Worm (Caenorhabditis elegans) whole organism, L4/young adult: Measurements from ENCODE around the gene vab-9.

Source experiments
- W03F9.2 ChIP-seq: fragments of 150-350 bp; optimal IDR thresholded peaks from 2 replicates; lab custom pipeline; 2014; ENCODE audit warnings: missing biosample characterization, missing genetic modification characterization
- dao-5 ChIP-seq: sonication (generic microtip); optimal IDR thresholded peaks from 2 replicates; lab custom pipeline; 2016; ENCODE audit warnings: missing genotype, missing genetic modification characterization, moderate library complexity, missing compliant biosample characterization
- him-1 ChIP-seq: sonication (generic microtip); optimal IDR thresholded peaks from 2 replicates; lab custom pipeline; 2016; ENCODE audit warnings: missing genotype, missing genetic modification reagents, missing genetic modification characterization, missing compliant biosample characterization

- TF ChIP-seq him-1 (no peak), W03F9.2 (tag; lab: Kevin White, UChicago) (no peak), dao-5 (tag; lab: Kevin White, UChicago) (no peak)
These were observed 4.9 kb upstream of the vab-9 start for ce11 chrII:8642376-8642775.
